Fruit fly (Drosophila melanogaster) whole organism: ENCODE measurements around the gene Fitm.

Experiments
- CG8478 ChIP-seq: fragments of >200 bp; optimal IDR thresholded peaks from 2 replicates; lab custom pipeline; 2018; ENCODE audit warnings: inconsistent platforms
- Dll ChIP-seq: fragments of >200 bp; optimal IDR thresholded peaks from 2 replicates; lab custom pipeline; 2017
- pan ChIP-seq: fragments of >200 bp; optimal IDR thresholded peaks from 2 replicates; lab custom pipeline; 2017
- psq ChIP-seq: fragments of >200 bp; optimal IDR thresholded peaks from 2 replicates; lab custom pipeline; 2017

DNA sequence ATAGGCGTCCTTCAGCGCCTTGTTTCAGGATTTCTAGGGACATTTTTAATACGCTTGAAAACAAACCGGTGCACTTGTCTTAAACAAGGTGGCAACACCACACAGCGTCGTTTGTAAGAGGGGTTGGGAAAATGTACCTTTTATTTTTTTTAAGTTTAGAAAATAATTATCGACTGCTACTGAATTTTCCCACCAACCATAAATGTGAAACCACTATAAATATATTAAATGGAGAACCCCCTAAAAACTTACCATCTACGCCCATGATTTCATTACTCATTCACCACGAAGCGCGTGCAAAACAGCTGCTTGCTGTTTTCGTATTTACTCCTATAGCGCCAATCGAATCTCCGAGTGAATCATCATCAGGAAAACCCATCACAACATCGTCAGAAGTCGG lies 6.6 kb downstream of the Fitm start, which contains the start of the genes Tcs5 and CHMP2B:
- TF ChIP-seq pan (no peak), Dll (lab: Kevin White, UChicago) (no peak), psq (lab: Kevin White, UChicago) (no peak), CG8478 (lab: Kevin White, UChicago) (no peak)
